Worm (Caenorhabditis elegans) whole organism, young adult: ENCODE results near the gene cdc-73.

Experiments
- B0336.3 ChIP-seq: fragments of 200-800 bp; sonication (Bioruptor generic); IDR thresholded peaks from 2 replicates; pipeline ENCODE4 v1.3.6; 2022; ENCODE audit warnings: missing genetic modification characterization, missing compliant biosample characterization
- C06A6.2 ChIP-seq: fragments of 200-800 bp; sonication (Bioruptor generic); conservative IDR thresholded peaks from 2 replicates; pipeline ENCODE4 v1.3.6; 2022; ENCODE audit warnings: missing genetic modification characterization, missing compliant biosample characterization
- F22D6.2 ChIP-seq: sonication (generic microtip); optimal IDR thresholded peaks from 2 replicates; lab custom pipeline; 2016; ENCODE audit warnings: mild to moderate bottlenecking, missing genetic modification characterization, missing compliant biosample characterization
- F52B5.7 ChIP-seq: sonication (generic microtip); optimal IDR thresholded peaks from 2 replicates; lab custom pipeline; 2016; ENCODE audit warnings: mild to moderate bottlenecking, missing genetic modification characterization, missing compliant biosample characterization
- F55B11.4 ChIP-seq: sonication (generic microtip); optimal IDR thresholded peaks from 2 replicates; lab custom pipeline; 2016; ENCODE audit warnings: missing compliant biosample characterization, missing genetic modification characterization, borderline replicate concordance; ENCODE audit not compliant: insufficient read depth
- T26A5.8 ChIP-seq: sonication (generic microtip); optimal IDR thresholded peaks from 2 replicates; lab custom pipeline; 2016; ENCODE audit warnings: missing genetic modification characterization, missing compliant biosample characterization
- Y53G8AR.9 ChIP-seq: fragments of 200-800 bp; sonication (Bioruptor generic); conservative IDR thresholded peaks from 2 replicates; pipeline ENCODE4 v1.3.6; 2022; ENCODE audit warnings: missing genetic modification reagents, missing genetic modification characterization, missing compliant biosample characterization
- aptf-3 ChIP-seq: fragments of 200-800 bp; sonication (Bioruptor generic); IDR thresholded peaks from 2 replicates; pipeline ENCODE4 v1.3.6; 2022; ENCODE audit warnings: missing genetic modification characterization, missing compliant biosample characterization
- attf-6 ChIP-seq: fragments of 200-800 bp; sonication (Bioruptor generic); IDR thresholded peaks from 2 replicates; pipeline ENCODE4 v1.3.6; 2022; ENCODE audit warnings: missing genetic modification reagents, missing genetic modification characterization, missing compliant biosample characterization
- cebp-1 ChIP-seq, 2 experiments: fragments of 200-800 bp in 1 of 2; sonication (Bioruptor generic) in 1 of 2; sonication (generic microtip) in 1 of 2; IDR thresholded peaks in 1 of 2; optimal IDR thresholded peaks in 1 of 2; 2 replicates each; pipeline versions ENCODE4 v1.3.6 to Lab custom; 2017 to 2022; ENCODE audit warnings: missing compliant biosample characterization in 2 of 2, missing genetic modification characterization in 2 of 2, mild to moderate bottlenecking in 1 of 2, missing genetic modification reagents in 1 of 2, moderate library complexity in 1 of 2
- ceh-27 ChIP-seq: fragments of 200-800 bp; sonication (Bioruptor generic); optimal IDR thresholded peaks from 2 replicates; lab custom pipeline; 2018; ENCODE audit warnings: mild to moderate bottlenecking, missing genetic modification characterization, moderate library complexity, missing compliant biosample characterization
- ceh-40 ChIP-seq: fragments of 200-800 bp; sonication (Bioruptor generic); IDR thresholded peaks from 2 replicates; pipeline ENCODE4 v1.3.6; 2022; ENCODE audit warnings: missing genetic modification characterization, missing compliant biosample characterization
- ceh-58 ChIP-seq: fragments of 200-800 bp; sonication (Bioruptor generic); IDR thresholded peaks from 2 replicates; pipeline ENCODE4 v1.3.6; 2022; ENCODE audit warnings: missing genetic modification characterization, missing compliant biosample characterization
- ceh-91 ChIP-seq: fragments of 200-800 bp; sonication (Bioruptor generic); IDR thresholded peaks from 2 replicates; pipeline ENCODE4 v1.3.6; 2022; ENCODE audit warnings: missing genetic modification reagents, missing genetic modification characterization, missing compliant biosample characterization
- egl-18 ChIP-seq: fragments of 200-800 bp; sonication (Bioruptor generic); IDR thresholded peaks from 2 replicates; pipeline ENCODE4 v1.3.6; 2022; ENCODE audit warnings: missing genetic modification reagents, missing genetic modification characterization, missing compliant biosample characterization
- ets-4 ChIP-seq: fragments of 200-800 bp; sonication (Bioruptor generic); optimal IDR thresholded peaks from 2 replicates; lab custom pipeline; 2018; ENCODE audit warnings: mild to moderate bottlenecking, missing genetic modification characterization, missing compliant biosample characterization
- fkh-3 ChIP-seq: sonication (generic microtip); optimal IDR thresholded peaks from 2 replicates; lab custom pipeline; 2016; ENCODE audit warnings: mild to moderate bottlenecking, missing genetic modification characterization, missing compliant biosample characterization
- gei-17 ChIP-seq: fragments of 200-800 bp; sonication (Bioruptor generic); optimal IDR thresholded peaks from 2 replicates; lab custom pipeline; 2018; ENCODE audit warnings: mild to moderate bottlenecking, missing genetic modification characterization, missing compliant biosample characterization
- hmg-20 ChIP-seq: fragments of 200-800 bp; sonication (Bioruptor generic); IDR thresholded peaks from 2 replicates; pipeline ENCODE4 v1.3.6; 2022; ENCODE audit warnings: missing genetic modification reagents, missing genetic modification characterization, missing compliant biosample characterization
- lag-1 ChIP-seq: fragments of 200-800 bp; sonication (Bioruptor generic); IDR thresholded peaks from 2 replicates; pipeline ENCODE4 v1.3.6; 2022; ENCODE audit warnings: missing genetic modification reagents, missing genetic modification characterization, missing compliant biosample characterization
- let-607 ChIP-seq, 2 experiments: fragments of 200-800 bp in 1 of 2; sonication (Bioruptor generic) in 1 of 2; sonication (generic microtip) in 1 of 2; optimal IDR thresholded peaks; 2 replicates each; lab custom pipeline; 2016 to 2018; ENCODE audit warnings: mild to moderate bottlenecking in 2 of 2, missing compliant biosample characterization in 2 of 2, missing genetic modification characterization in 2 of 2, moderate library complexity in 2 of 2, missing genotype in 1 of 2
- lsl-1 ChIP-seq: fragments of 200-800 bp; sonication (Bioruptor generic); optimal IDR thresholded peaks from 2 replicates; lab custom pipeline; 2018; ENCODE audit warnings: mild to moderate bottlenecking, missing genetic modification characterization, moderate library complexity, missing compliant biosample characterization
- madf-10 ChIP-seq: sonication (generic microtip); optimal IDR thresholded peaks from 2 replicates; lab custom pipeline; 2016; ENCODE audit warnings: mild to moderate bottlenecking, missing genetic modification characterization, missing compliant biosample characterization
- mcd-1 ChIP-seq: fragments of 200-800 bp; sonication (Bioruptor generic); IDR thresholded peaks from 2 replicates; pipeline ENCODE4 v1.3.6; 2022; ENCODE audit warnings: missing genetic modification reagents, missing genetic modification characterization, missing compliant biosample characterization
- mes-4 ChIP-seq: sonication (generic microtip); optimal IDR thresholded peaks from 2 replicates; lab custom pipeline; 2016; ENCODE audit warnings: missing genotype, missing genetic modification characterization, missing compliant biosample characterization
- nfyb-1 ChIP-seq: fragments of 200-800 bp; sonication (Bioruptor generic); IDR thresholded peaks from 2 replicates; pipeline ENCODE4 v1.3.6; 2022; ENCODE audit warnings: missing genetic modification reagents, missing genetic modification characterization, missing compliant biosample characterization
- nhr-80 ChIP-seq: sonication (generic microtip); optimal IDR thresholded peaks from 2 replicates; lab custom pipeline; 2016; ENCODE audit warnings: missing genetic modification characterization, missing compliant biosample characterization
- pha-4 ChIP-seq: fragments of 150-350 bp; sonication (generic microtip); optimal IDR thresholded peaks from 2 replicates; lab custom pipeline; 2014; ENCODE audit warnings: missing biosample characterization, missing genetic modification reagents, missing genetic modification characterization
- sdz-38 ChIP-seq: sonication (generic microtip); optimal IDR thresholded peaks from 2 replicates; lab custom pipeline; 2016; ENCODE audit warnings: missing genotype, missing genetic modification characterization, missing compliant biosample characterization
- snpc-3.4 ChIP-seq: sonication (generic microtip); optimal IDR thresholded peaks from 2 replicates; lab custom pipeline; 2017; ENCODE audit warnings: missing genetic modification characterization, mild to moderate bottlenecking, missing compliant biosample characterization, antibody characterized with exemption, moderate library complexity, missing genotype, missing genetic modification reagents
- sptf-2 ChIP-seq: fragments of 200-800 bp; sonication (Bioruptor generic); optimal IDR thresholded peaks from 2 replicates; lab custom pipeline; 2018; ENCODE audit warnings: mild to moderate bottlenecking, missing genetic modification characterization, missing compliant biosample characterization
- zfh-2 ChIP-seq: fragments of 200-800 bp; sonication (Bioruptor generic); conservative IDR thresholded peaks from 2 replicates; pipeline ENCODE4 v1.3.6; 2022; ENCODE audit warnings: missing genetic modification reagents, missing genetic modification characterization, missing compliant biosample characterization

Gene cdc-73

DNA sequence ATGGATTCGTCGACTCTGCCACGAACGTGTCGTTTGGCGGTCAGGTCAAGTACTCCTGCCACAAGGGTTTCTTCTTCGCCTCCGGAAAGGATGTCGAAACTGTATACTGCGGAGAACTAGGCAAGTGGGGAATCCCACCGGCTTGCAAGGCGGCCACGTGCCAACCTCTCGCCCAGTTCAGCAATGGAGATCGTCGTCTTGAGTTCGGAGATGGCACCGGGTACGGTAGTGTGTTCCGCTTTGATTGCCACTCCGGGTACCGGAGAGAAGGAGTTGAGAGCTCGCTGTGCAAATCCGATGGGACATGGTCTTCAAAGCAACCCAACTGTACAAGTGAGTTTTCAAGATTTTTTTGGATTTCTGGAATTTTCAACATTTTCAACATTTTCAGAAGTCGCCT, 42.7 kb upstream of the cdc-73 start:
- TF ChIP-seq nfyb-1 (GFP tag; lab: Robert Waterston, UW) (0 out of 2 replicates have a peak, but pooled peaks have one; percentile 39), let-607 (tag; optimal IDR thresholded peaks at IDR 0.05; lab: Kevin White, UChicago) (no peak), zfh-2 (peak; percentile 49; the same call in 1 of the 2 replicates)

DNA sequence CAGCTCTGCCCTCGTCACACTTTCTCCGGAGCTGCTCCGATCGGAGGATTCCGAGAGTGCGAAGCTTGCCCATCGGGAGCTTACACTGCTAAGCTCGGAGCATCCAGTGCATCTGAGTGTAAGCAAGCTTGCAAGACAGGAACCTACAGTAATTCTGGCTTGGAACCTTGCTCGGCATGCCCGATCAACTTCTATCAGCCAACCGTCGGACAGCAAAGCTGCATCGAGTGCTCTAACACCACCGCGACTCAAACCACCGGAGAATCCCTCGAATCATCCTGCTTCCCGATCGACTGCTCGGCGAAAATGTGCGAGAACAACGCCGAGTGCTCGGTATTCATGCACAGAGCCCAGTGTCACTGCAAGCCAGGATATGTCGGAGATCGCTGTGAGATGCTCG, 38.2 kb upstream of the cdc-73 start:
- TF ChIP-seq aptf-3 (GFP tag; lab: Robert Waterston, UW) (no peak), mcd-1 (GFP tag; lab: Robert Waterston, UW) (0 out of 2 replicates have a peak, but pooled peaks have one; percentile 20), sdz-38 (no peak), zfh-2 (peak; percentile 71)

DNA sequence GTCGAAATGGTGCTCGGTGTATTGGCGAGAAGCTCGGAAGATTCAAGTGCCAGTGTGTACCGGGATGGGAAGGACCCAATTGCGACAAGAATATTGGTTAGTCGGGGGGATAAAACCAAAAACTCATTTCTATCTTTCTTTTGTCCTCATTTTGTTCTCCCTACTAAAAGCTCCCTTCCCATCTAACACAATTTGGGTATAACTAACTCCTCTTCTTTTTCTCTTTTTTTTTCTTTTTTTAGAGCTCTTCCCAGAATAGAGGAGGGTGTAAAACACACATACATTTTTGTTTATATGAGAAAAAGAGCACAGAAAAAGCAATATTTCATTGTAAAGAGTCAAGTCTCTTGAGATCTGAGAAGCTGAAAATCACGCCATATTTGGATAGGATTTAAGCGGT, 37.2 kb upstream of the cdc-73 start:
- TF ChIP-seq F52B5.7 (tag; lab: Kevin White, UChicago) (no peak), lsl-1 (GFP tag; lab: Kevin White, UChicago) (no peak), B0336.3 (GFP tag; lab: Robert Waterston, UW) (no peak), gei-17 (GFP tag; lab: Kevin White, UChicago) (no peak), ceh-40 (no peak), sptf-2 (GFP tag; lab: Kevin White, UChicago) (no peak), pha-4 (tag; lab: Kevin White, UChicago) (no peak), fkh-3 (no peak), madf-10 (tag; lab: Kevin White, UChicago) (no peak), mes-4 (tag; lab: Kevin White, UChicago) (no peak)

DNA sequence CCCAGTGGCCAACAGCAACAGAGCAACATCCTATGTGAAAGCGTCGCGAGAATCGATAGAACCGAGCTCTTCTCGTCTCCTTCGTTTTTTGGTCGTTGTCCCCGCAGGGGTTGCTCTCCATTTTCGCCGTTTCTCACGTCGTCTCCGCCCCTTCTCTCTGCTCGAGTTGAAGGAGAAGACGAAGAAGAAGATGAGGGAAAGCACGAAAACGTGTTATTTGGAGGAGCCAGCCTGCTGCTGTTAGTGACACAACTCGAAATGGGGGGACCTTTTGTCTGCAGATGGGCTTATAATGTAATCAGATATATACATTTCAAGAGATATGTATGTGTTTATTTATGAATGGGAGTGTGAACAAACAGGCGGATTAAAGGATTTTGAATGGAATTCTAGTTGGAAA, 34.7 kb upstream of the cdc-73 start, which contains the start of gene W02C12.2:
Gene W02C12.2 (minus strand): TSS at position 277 of the 400 bp plus-strand sequence.
- peak; percentile 30 for TF ChIP-seq ceh-27 (GFP tag; lab: Kevin White, UChicago)
- TF ChIP-seq C06A6.2 = no peak
- TF ChIP-seq T26A5.8 (tag; lab: Kevin White, UChicago) = no peak
- peak; percentile 53; the same call in 1 of the 2 replicates for TF ChIP-seq zfh-2

DNA sequence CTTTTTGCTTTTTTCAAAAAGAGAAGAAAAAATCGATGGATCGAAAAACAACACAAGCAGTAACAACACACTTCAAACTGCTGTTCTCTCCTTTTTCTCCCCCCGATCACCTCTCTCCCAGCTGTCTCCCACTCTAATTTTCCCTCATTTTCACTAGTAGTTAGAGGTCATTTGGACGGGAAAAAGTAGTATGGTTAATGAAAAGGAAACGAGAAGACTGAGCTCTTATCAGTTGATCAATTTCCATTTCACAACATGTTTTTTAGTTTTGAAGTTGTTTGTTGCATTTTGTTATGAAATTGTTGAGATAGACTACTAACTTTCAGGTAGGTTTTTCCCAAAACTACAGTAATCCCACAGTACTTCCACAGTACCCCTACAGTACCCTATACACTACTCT, 33.9 kb upstream of the cdc-73 start:
- no peak for TF ChIP-seq Y53G8AR.9 (GFP tag; lab: Robert Waterston, UW)
- peak; percentile 12 for TF ChIP-seq nhr-80 (tag; lab: Kevin White, UChicago)
- peak; percentile 29; the same call in 1 of the 2 replicates for TF ChIP-seq cebp-1 (GFP tag; IDR thresholded peaks at IDR 0.05; lab: Robert Waterston, UW)
- TF ChIP-seq cebp-1 (tag; optimal IDR thresholded peaks at IDR 0.05; lab: Kevin White, UChicago) = peak; percentile 54
- TF ChIP-seq F55B11.4 (tag; lab: Kevin White, UChicago) = no peak

DNA sequence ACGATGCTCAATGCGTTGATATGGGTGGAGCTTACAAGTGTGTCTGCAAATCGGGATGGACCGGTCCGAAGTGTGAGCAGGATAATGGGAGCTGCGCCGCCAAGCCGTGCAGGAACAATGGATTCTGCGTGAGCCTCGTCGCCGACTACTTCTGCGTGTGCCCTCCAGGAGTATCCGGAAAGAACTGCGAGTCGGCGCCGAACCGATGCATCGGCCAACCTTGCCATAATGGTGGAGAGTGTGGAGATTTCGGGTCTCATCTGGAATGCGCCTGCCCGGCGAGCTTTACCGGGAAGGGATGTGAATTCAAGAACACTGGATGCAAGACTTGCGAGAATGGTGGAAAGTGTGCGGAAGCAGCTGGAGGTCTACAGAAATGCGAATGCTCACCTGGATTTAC, 32.5 kb upstream of the cdc-73 start:
- TF ChIP-seq ceh-91 (GFP tag; lab: Robert Waterston, UW) (no peak), zfh-2 (peak; percentile 75)
- TF ChIP-seq, all 124 proteins: peak for 1

DNA sequence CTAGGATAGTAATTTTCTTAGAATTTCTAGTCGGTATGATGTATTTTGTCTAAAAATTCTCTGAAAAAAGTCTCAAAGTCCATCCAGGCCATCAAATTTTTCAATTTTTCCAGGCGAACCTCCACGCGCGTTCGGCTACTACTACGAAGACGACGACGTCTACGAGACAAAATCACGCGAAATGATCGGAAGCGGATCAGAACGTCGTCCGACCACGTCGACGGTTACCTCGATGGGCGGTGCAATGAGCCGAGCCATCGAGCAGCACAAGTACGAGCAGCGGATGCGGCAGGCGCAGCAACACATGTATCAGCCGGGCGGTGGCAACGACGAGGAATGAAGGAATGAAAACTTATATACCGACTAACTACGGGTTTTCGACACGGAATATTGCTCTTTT, 28.8 kb upstream of the cdc-73 start:
- TF ChIP-seq fkh-3 = no peak
- TF ChIP-seq ets-4 (GFP tag; lab: Kevin White, UChicago) = no peak
- TF ChIP-seq ceh-58 (GFP tag; lab: Robert Waterston, UW) = no peak
- TF ChIP-seq hmg-20 (GFP tag; lab: Robert Waterston, UW) = no peak
- TF ChIP-seq egl-18 (GFP tag; lab: Robert Waterston, UW) = 0 out of 2 replicates have a peak, but pooled peaks have one; percentile 6
- no peak for TF ChIP-seq F22D6.2 (tag; lab: Kevin White, UChicago)
- TF ChIP-seq nhr-80 (tag; lab: Kevin White, UChicago) = no peak
- TF ChIP-seq lag-1 = no peak
- no peak for TF ChIP-seq snpc-3.4 (tag; lab: Kevin White, UChicago)
- TF ChIP-seq mcd-1 (GFP tag; lab: Robert Waterston, UW) = 0 out of 2 replicates have a peak, but pooled peaks have one; percentile 7
- no peak for TF ChIP-seq attf-6 (GFP tag; lab: Robert Waterston, UW)
- TF ChIP-seq zfh-2 = peak; percentile 62
